Fruit fly (Drosophila melanogaster) whole organism, embryonic: Measurements from ENCODE around the gene CG7912.
A peak's percentile ranks its signal among the peaks of the same experiment; 100 is the strongest.

Experiments
- ATbp ChIP-seq: fragments of 200-800 bp; sonication (Bioruptor generic); optimal IDR thresholded peaks from 2 replicates; lab custom pipeline; 2017; ENCODE audit warnings: missing biosample characterization, mild to moderate bottlenecking, missing genetic modification characterization, missing genetic modification reagents
- Bgb ChIP-seq: fragments of 200-800 bp; sonication (Bioruptor generic); IDR thresholded peaks from 2 replicates; pipeline ENCODE4 v1.3.6; 2022; ENCODE audit warnings: missing biosample characterization, missing genetic modification characterization; ENCODE audit not compliant: partially characterized antibody
- CG10209 ChIP-seq: fragments of 200-800 bp; sonication (Bioruptor generic); optimal IDR thresholded peaks from 3 replicates; lab custom pipeline; 2017; ENCODE audit warnings: missing biosample characterization, mild to moderate bottlenecking, missing genetic modification characterization, missing genetic modification reagents
- CG12071 ChIP-seq: fragments of 200-800 bp; sonication (Bioruptor generic); optimal IDR thresholded peaks from 3 replicates; lab custom pipeline; 2018; ENCODE audit warnings: missing biosample characterization, mild to moderate bottlenecking, missing genetic modification characterization
- CG13296 ChIP-seq: fragments of 200-800 bp; sonication (Bioruptor generic); optimal IDR thresholded peaks from 3 replicates; lab custom pipeline; 2018; ENCODE audit warnings: missing biosample characterization, mild to moderate bottlenecking, missing genetic modification characterization
- CG14860 ChIP-seq: fragments of 200-800 bp; sonication (Bioruptor generic); IDR thresholded peaks from 3 replicates; pipeline ENCODE4 v1.3.6; 2022; ENCODE audit warnings: missing biosample characterization, missing genetic modification characterization; ENCODE audit not compliant: partially characterized antibody
- CG17829 ChIP-seq: fragments of 200-800 bp; optimal IDR thresholded peaks from 2 replicates; lab custom pipeline; 2019; ENCODE audit warnings: missing biosample characterization, mild to moderate bottlenecking, missing genetic modification characterization, moderate library complexity
- CG2199 ChIP-seq: fragments of 200-800 bp; sonication (Bioruptor generic); IDR thresholded peaks from 3 replicates; pipeline ENCODE4 v1.3.6; 2022; ENCODE audit warnings: missing biosample characterization, missing genetic modification characterization
- CG2712 ChIP-seq: fragments of 200-800 bp; optimal IDR thresholded peaks from 3 replicates; lab custom pipeline; 2019; ENCODE audit warnings: missing biosample characterization, mild to moderate bottlenecking, missing genetic modification characterization, moderate library complexity
- CG5180 ChIP-seq: fragments of 200-800 bp; sonication (Bioruptor generic); optimal IDR thresholded peaks from 3 replicates; lab custom pipeline; 2017; ENCODE audit warnings: missing biosample characterization, missing genetic modification characterization, mild to moderate bottlenecking, moderate library complexity, missing genetic modification reagents
- CG7556 ChIP-seq: fragments of 200-800 bp; sonication (Bioruptor generic); optimal IDR thresholded peaks from 2 replicates; lab custom pipeline; 2017; ENCODE audit warnings: missing biosample characterization, mild to moderate bottlenecking, missing genetic modification characterization
- CG7839 ChIP-seq: fragments of 200-800 bp; sonication (Bioruptor generic); optimal IDR thresholded peaks from 3 replicates; lab custom pipeline; 2018; ENCODE audit warnings: missing biosample characterization, mild to moderate bottlenecking, missing genetic modification characterization, moderate library complexity
- CG8089 ChIP-seq: fragments of 200-800 bp; sonication (Bioruptor generic); optimal IDR thresholded peaks from 3 replicates; lab custom pipeline; 2016; ENCODE audit warnings: missing biosample characterization, missing genetic modification characterization
- CG8765 ChIP-seq: fragments of 200-800 bp; sonication (Bioruptor generic); IDR thresholded peaks from 2 replicates; pipeline ENCODE4 v1.3.6; 2022; ENCODE audit warnings: missing biosample characterization, missing genetic modification characterization
- Dfd ChIP-seq, 2 experiments: fragments of >200 bp; optimal IDR thresholded peaks; 2 replicates each; lab custom pipeline; 2017; ENCODE audit warnings: missing biosample characterization in 2 of 2, missing genetic modification characterization in 2 of 2
- Dll ChIP-seq: fragments of 200-800 bp; sonication (Bioruptor generic); IDR thresholded peaks from 4 replicates; pipeline ENCODE4 v1.3.6; 2022; ENCODE audit warnings: missing biosample characterization, missing genetic modification characterization; ENCODE audit not compliant: partially characterized antibody
- E2f1 ChIP-seq: fragments of 200-800 bp; sonication (Bioruptor generic); IDR thresholded peaks from 2 replicates; pipeline ENCODE4 v1.3.6; 2022; ENCODE audit warnings: missing biosample characterization, missing genetic modification characterization
- HLH54F ChIP-seq: fragments of 200-800 bp; sonication (Bioruptor generic); optimal IDR thresholded peaks from 3 replicates; lab custom pipeline; 2016; ENCODE audit warnings: missing biosample characterization, missing genetic modification characterization
- Hr3 ChIP-seq: fragments of 200-800 bp; sonication (Bioruptor generic); optimal IDR thresholded peaks from 3 replicates; lab custom pipeline; 2016; ENCODE audit warnings: missing biosample characterization, missing genetic modification characterization
- Meics ChIP-seq: fragments of 200-800 bp; sonication (Bioruptor generic); optimal IDR thresholded peaks from 2 replicates; lab custom pipeline; 2017; ENCODE audit warnings: missing biosample characterization, mild to moderate bottlenecking, missing genetic modification characterization
- Myb ChIP-seq: fragments of 200-800 bp; sonication (Bioruptor generic); optimal IDR thresholded peaks from 2 replicates; lab custom pipeline; 2016; ENCODE audit warnings: missing biosample characterization, missing genetic modification characterization
- NK7.1 ChIP-seq: fragments of 200-800 bp; sonication (Bioruptor generic); optimal IDR thresholded peaks from 3 replicates; lab custom pipeline; 2016; ENCODE audit warnings: missing biosample characterization, missing genetic modification characterization
- Neu2 ChIP-seq: fragments of 200-800 bp; sonication (Bioruptor generic); optimal IDR thresholded peaks from 3 replicates; lab custom pipeline; 2016; ENCODE audit warnings: missing biosample characterization, missing genetic modification characterization, borderline replicate concordance
- Optix ChIP-seq: fragments of 200-800 bp; sonication (Bioruptor generic); IDR thresholded peaks from 3 replicates; pipeline ENCODE4 v1.3.6; 2022; ENCODE audit warnings: missing biosample characterization, missing genetic modification characterization
- Ptx1 ChIP-seq: fragments of 200-800 bp; sonication (Bioruptor generic); IDR thresholded peaks from 2 replicates; pipeline ENCODE4 v1.3.6; 2022; ENCODE audit warnings: missing biosample characterization, missing genetic modification characterization
- Tbp ChIP-seq: fragments of >200 bp; optimal IDR thresholded peaks from 2 replicates; lab custom pipeline; 2018; ENCODE audit warnings: missing biosample characterization, missing genetic modification characterization
- Trl ChIP-seq, 3 experiments: fragments of >200 bp in 2 of 3; fragments of 200-800 bp in 1 of 3; sonication (Bioruptor generic) in 1 of 3; optimal IDR thresholded peaks; 2 replicates in 1 of 3; 3 replicates in 2 of 3; lab custom pipeline; 2016 to 2017; ENCODE audit warnings: missing biosample characterization in 1 of 3, missing genetic modification characterization in 1 of 3
- Usf ChIP-seq: fragments of 200-800 bp; sonication (Bioruptor generic); optimal IDR thresholded peaks from 2 replicates; lab custom pipeline; 2017; ENCODE audit warnings: missing genotype, missing biosample characterization, missing genetic modification characterization
- amos ChIP-seq: fragments of 200-800 bp; sonication (Bioruptor generic); IDR thresholded peaks from 2 replicates; pipeline ENCODE4 v1.3.6; 2022; ENCODE audit warnings: missing biosample characterization, missing genetic modification characterization; ENCODE audit not compliant: partially characterized antibody
- ase ChIP-seq: fragments of 200-800 bp; sonication (Bioruptor generic); IDR thresholded peaks from 3 replicates; pipeline ENCODE4 v1.3.6; 2022; ENCODE audit warnings: missing biosample characterization, missing genetic modification characterization
- ato ChIP-seq: fragments of 200-800 bp; sonication (Bioruptor generic); IDR thresholded peaks from 2 replicates; pipeline ENCODE4 v1.3.6; 2022; ENCODE audit warnings: missing biosample characterization, missing genetic modification characterization; ENCODE audit not compliant: partially characterized antibody
- btn ChIP-seq: fragments of 200-800 bp; sonication (Bioruptor generic); optimal IDR thresholded peaks from 2 replicates; lab custom pipeline; 2016; ENCODE audit warnings: missing biosample characterization, missing genetic modification characterization
- chif ChIP-seq, 2 experiments: fragments of 200-800 bp; sonication (Bioruptor generic); optimal IDR thresholded peaks; 3 replicates each; lab custom pipeline; 2016; ENCODE audit warnings: missing biosample characterization in 2 of 2, missing genetic modification characterization in 2 of 2
- crc ChIP-seq: fragments of 200-800 bp; sonication (Bioruptor generic); optimal IDR thresholded peaks from 2 replicates; lab custom pipeline; 2016; ENCODE audit warnings: missing biosample characterization, missing genetic modification characterization
- crol ChIP-seq: fragments of 200-800 bp; sonication (Bioruptor generic); IDR thresholded peaks from 2 replicates; pipeline ENCODE4 v1.3.6; 2022; ENCODE audit warnings: missing biosample characterization, missing genetic modification characterization
- crp ChIP-seq, 2 experiments: fragments of 200-800 bp; sonication (Bioruptor generic); optimal IDR thresholded peaks; 2 replicates in 1 of 2; 3 replicates in 1 of 2; lab custom pipeline; 2017; ENCODE audit warnings: missing biosample characterization in 2 of 2, missing genetic modification characterization in 2 of 2, mild to moderate bottlenecking in 1 of 2, moderate library complexity in 1 of 2
- dpn ChIP-seq, 2 experiments: fragments of 200-800 bp; sonication (Bioruptor generic); optimal IDR thresholded peaks; 3 replicates each; lab custom pipeline; 2016; ENCODE audit warnings: missing biosample characterization in 2 of 2, missing genetic modification characterization in 2 of 2
- eve ChIP-seq, 2 experiments: fragments of >200 bp; optimal IDR thresholded peaks; 2 replicates each; lab custom pipeline; 2017; ENCODE audit warnings: missing biosample characterization in 2 of 2, missing genetic modification characterization in 2 of 2
- fd102C ChIP-seq: fragments of 200-800 bp; sonication (Bioruptor generic); optimal IDR thresholded peaks from 2 replicates; lab custom pipeline; 2018; ENCODE audit warnings: missing biosample characterization, mild to moderate bottlenecking, missing genetic modification characterization, moderate library complexity
- hb ChIP-seq: fragments of 200-800 bp; sonication (Bioruptor generic); IDR thresholded peaks from 3 replicates; pipeline ENCODE4 v1.3.6; 2022; ENCODE audit warnings: missing biosample characterization, missing genetic modification characterization; ENCODE audit not compliant: partially characterized antibody
- lab ChIP-seq: fragments of 200-800 bp; sonication (Bioruptor generic); optimal IDR thresholded peaks from 3 replicates; lab custom pipeline; 2017; ENCODE audit warnings: missing biosample characterization, missing genetic modification characterization, mild to moderate bottlenecking, moderate library complexity, missing genetic modification reagents
- phol ChIP-seq: fragments of 200-800 bp; sonication (Bioruptor generic); optimal IDR thresholded peaks from 3 replicates; lab custom pipeline; 2018; ENCODE audit warnings: missing biosample characterization, mild to moderate bottlenecking, missing genetic modification characterization, moderate library complexity
- run ChIP-seq: fragments of 200-800 bp; sonication (Bioruptor generic); optimal IDR thresholded peaks from 3 replicates; lab custom pipeline; 2018; ENCODE audit warnings: missing biosample characterization, mild to moderate bottlenecking, missing genetic modification characterization
- schlank ChIP-seq: fragments of 200-800 bp; sonication (Bioruptor generic); optimal IDR thresholded peaks from 2 replicates; lab custom pipeline; 2018; ENCODE audit warnings: missing biosample characterization, mild to moderate bottlenecking, missing genetic modification characterization
- scrt ChIP-seq: fragments of 200-800 bp; sonication (Bioruptor generic); optimal IDR thresholded peaks from 2 replicates; lab custom pipeline; 2018; ENCODE audit warnings: missing biosample characterization, mild to moderate bottlenecking, missing genetic modification characterization, moderate library complexity
- sens ChIP-seq: fragments of 200-800 bp; sonication (Bioruptor generic); peaks from one replicate; lab custom pipeline; 2016; ENCODE audit warnings: missing biosample characterization, missing genetic modification characterization
- slou ChIP-seq: fragments of 200-800 bp; sonication (Bioruptor generic); optimal IDR thresholded peaks from 3 replicates; lab custom pipeline; 2016; ENCODE audit warnings: missing biosample characterization, missing genetic modification characterization
- tll ChIP-seq, 2 experiments: fragments of 200-800 bp in 1 of 2; fragments of >200 bp in 1 of 2; sonication (Bioruptor generic) in 1 of 2; optimal IDR thresholded peaks; 2 replicates each; lab custom pipeline; 2017 to 2019; ENCODE audit warnings: missing biosample characterization in 2 of 2, missing genetic modification characterization in 2 of 2, mild to moderate bottlenecking in 1 of 2, moderate library complexity in 1 of 2

Gene CG7912

dm6 chr3R:30012602-30013489 lies 3.9 kb upstream of the CG7912 start (continued):
- TF ChIP-seq CG10209 (GFP tag; lab: Kevin White, UChicago): no peak
- no peak for TF ChIP-seq tll (GFP tag; optimal IDR thresholded peaks at IDR 0.05; lab: Kevin White, UChicago)
- no peak for TF ChIP-seq CG2199 (GFP tag; lab: Robert Waterston, UW)
- TF ChIP-seq lab (GFP tag; lab: Kevin White, UChicago): peak; percentile 56
- no peak for TF ChIP-seq Neu2 (GFP tag; lab: Kevin White, UChicago)
- TF ChIP-seq E2f1: no peak
- TF ChIP-seq phol (tag; lab: Kevin White, UChicago): no peak
- no peak for TF ChIP-seq CG14860
- no peak for TF ChIP-seq crol (GFP tag; lab: Robert Waterston, UW)
- peak; percentile 6 for TF ChIP-seq CG7839 (tag; lab: Kevin White, UChicago)
- TF ChIP-seq hb (GFP tag; lab: Robert Waterston, UW): no peak
- no peak for TF ChIP-seq CG7556
- no peak for TF ChIP-seq schlank (tag; lab: Kevin White, UChicago)
- TF ChIP-seq slou (GFP tag; lab: Kevin White, UChicago): no peak
- no peak for TF ChIP-seq CG12071 (GFP tag; lab: Kevin White, UChicago)
- TF ChIP-seq Ptx1 (GFP tag; lab: Robert Waterston, UW): 0 out of 2 replicates have a peak, but pooled peaks have one; percentile 32
- no peak for TF ChIP-seq Trl (optimal IDR thresholded peaks at IDR 0.05; lab: Kevin White, UChicago)
- no peak for TF ChIP-seq Trl (GFP tag; optimal IDR thresholded peaks at IDR 0.05; lab: Kevin White, UChicago)
- TF ChIP-seq ATbp (GFP tag; lab: Kevin White, UChicago): no peak
- no peak for TF ChIP-seq ato
- TF ChIP-seq HLH54F (GFP tag; lab: Kevin White, UChicago): peak; percentile 6
- peak; percentile 2 for TF ChIP-seq Myb (GFP tag; lab: Kevin White, UChicago)
- no peak for TF ChIP-seq Dfd (GFP tag; optimal IDR thresholded peaks at IDR 0.05; lab: Kevin White, UChicago)
- TF ChIP-seq fd102C: no peak
- TF ChIP-seq Usf: no peak
- no peak for TF ChIP-seq CG17829 (tag; lab: Kevin White, UChicago)
- no peak for TF ChIP-seq Optix (GFP tag; lab: Robert Waterston, UW)
- no peak for TF ChIP-seq CG8765 (GFP tag; lab: Robert Waterston, UW)
- TF ChIP-seq eve (GFP tag; optimal IDR thresholded peaks at IDR 0.05; lab: Kevin White, UChicago): no peak
- TF ChIP-seq CG5180: no peak
- peak; percentile 59 for TF ChIP-seq sens (GFP tag; lab: Kevin White, UChicago)
- TF ChIP-seq crp (GFP tag; optimal IDR thresholded peaks at IDR 0.05; lab: Kevin White, UChicago): no peak
- no peak for TF ChIP-seq NK7.1
- no peak for TF ChIP-seq amos
- no peak for TF ChIP-seq CG8089 (GFP tag; lab: Kevin White, UChicago)
- no peak for TF ChIP-seq CG2712
- TF ChIP-seq scrt (GFP tag; lab: Kevin White, UChicago): no peak
- no peak for TF ChIP-seq Hr3 (GFP tag; lab: Kevin White, UChicago)
- no peak for TF ChIP-seq ase
- TF ChIP-seq crc (GFP tag; lab: Kevin White, UChicago): no peak
- no peak for TF ChIP-seq Bgb (GFP tag; lab: Robert Waterston, UW)
- no peak for TF ChIP-seq CG13296 (GFP tag; lab: Kevin White, UChicago)
- TF ChIP-seq Tbp: no peak
- TF ChIP-seq run (tag; lab: Kevin White, UChicago): no peak
- TF ChIP-seq Dll (GFP tag; lab: Robert Waterston, UW): no peak
- no peak for TF ChIP-seq btn
- TF ChIP-seq dpn (GFP tag; optimal IDR thresholded peaks at IDR 0.05; lab: Kevin White, UChicago): peak in 1 of 2 experiments; percentile 19
- peak; percentile 46 for TF ChIP-seq Meics (GFP tag; lab: Kevin White, UChicago)
- TF ChIP-seq chif (GFP tag; optimal IDR thresholded peaks at IDR 0.05; lab: Kevin White, UChicago): no peak
